Fruit fly (Drosophila melanogaster) whole organism, embryonic: Measurements from ENCODE around the gene CG42488.

Experiments
- CG10366 ChIP-seq: fragments of 200-800 bp; sonication (Bioruptor generic); IDR thresholded peaks from 2 replicates; pipeline ENCODE4 v1.3.6; 2022; ENCODE audit warnings: missing biosample characterization, missing genetic modification characterization
- CG10959 ChIP-seq: fragments of 200-800 bp; sonication (Bioruptor generic); IDR thresholded peaks from 2 replicates; pipeline ENCODE4 v1.3.6; 2022; ENCODE audit warnings: missing biosample characterization, missing genetic modification characterization
- CG11398 ChIP-seq: fragments of 200-800 bp; sonication (Bioruptor generic); optimal IDR thresholded peaks from 2 replicates; lab custom pipeline; 2016; ENCODE audit warnings: missing biosample characterization, missing genetic modification characterization
- CG12219 ChIP-seq: fragments of 200-800 bp; sonication (Bioruptor generic); optimal IDR thresholded peaks from 3 replicates; lab custom pipeline; 2018; ENCODE audit warnings: missing biosample characterization, mild to moderate bottlenecking, missing genetic modification characterization
- CG12942 ChIP-seq: fragments of 200-800 bp; sonication (Bioruptor generic); optimal IDR thresholded peaks from 3 replicates; lab custom pipeline; 2016; ENCODE audit warnings: missing biosample characterization, missing genetic modification characterization
- CG15479 ChIP-seq: fragments of 200-800 bp; sonication (Bioruptor generic); optimal IDR thresholded peaks from 3 replicates; lab custom pipeline; 2019; ENCODE audit warnings: missing biosample characterization, mild to moderate bottlenecking, missing genetic modification characterization, moderate library complexity
- CG15601 ChIP-seq: fragments of 200-800 bp; sonication (Bioruptor generic); optimal IDR thresholded peaks from 3 replicates; lab custom pipeline; 2019; ENCODE audit warnings: missing biosample characterization, mild to moderate bottlenecking, missing genetic modification characterization, moderate library complexity
- CG17568 ChIP-seq: fragments of 200-800 bp; sonication (Bioruptor generic); optimal IDR thresholded peaks from 2 replicates; lab custom pipeline; 2018; ENCODE audit warnings: missing biosample characterization, mild to moderate bottlenecking, missing genetic modification characterization, moderate library complexity
- CG2712 ChIP-seq: fragments of 200-800 bp; optimal IDR thresholded peaks from 3 replicates; lab custom pipeline; 2019; ENCODE audit warnings: missing biosample characterization, mild to moderate bottlenecking, missing genetic modification characterization, moderate library complexity
- CG34376 ChIP-seq: fragments of 200-800 bp; sonication (Bioruptor generic); optimal IDR thresholded peaks from 2 replicates; lab custom pipeline; 2018; ENCODE audit warnings: missing biosample characterization, mild to moderate bottlenecking, missing genetic modification characterization
- CG3726 ChIP-seq: fragments of 200-800 bp; sonication (Bioruptor generic); IDR thresholded peaks from 3 replicates; pipeline ENCODE4, ENCODE4 v1.3.6; 2022; ENCODE audit warnings: missing biosample characterization, missing genetic modification characterization
- CG6791 ChIP-seq: fragments of 200-800 bp; sonication (Bioruptor generic); IDR thresholded peaks from 3 replicates; pipeline ENCODE4 v1.3.6; 2022; ENCODE audit warnings: missing biosample characterization, missing genetic modification characterization; ENCODE audit not compliant: partially characterized antibody
- CG9609 ChIP-seq: fragments of 200-800 bp; sonication (Bioruptor generic); optimal IDR thresholded peaks from 3 replicates; lab custom pipeline; 2016; ENCODE audit warnings: missing biosample characterization, missing genetic modification characterization
- CG9727 ChIP-seq: fragments of 200-800 bp; sonication (Bioruptor generic); optimal IDR thresholded peaks from 3 replicates; lab custom pipeline; 2017; ENCODE audit warnings: missing biosample characterization, mild to moderate bottlenecking, missing genetic modification characterization
- CTCF ChIP-seq: fragments of 200-800 bp; sonication (Bioruptor generic); optimal IDR thresholded peaks from 2 replicates; lab custom pipeline; 2017; ENCODE audit warnings: missing biosample characterization, mild to moderate bottlenecking, missing genetic modification characterization, moderate library complexity
- D19A ChIP-seq: fragments of 200-800 bp; optimal IDR thresholded peaks from 3 replicates; lab custom pipeline; 2019; ENCODE audit warnings: missing biosample characterization, mild to moderate bottlenecking, missing genetic modification characterization, moderate library complexity
- D19B ChIP-seq: fragments of 200-800 bp; sonication (Bioruptor generic); optimal IDR thresholded peaks from 2 replicates; lab custom pipeline; 2017; ENCODE audit warnings: missing biosample characterization, mild to moderate bottlenecking, missing genetic modification characterization
- Dek ChIP-seq: fragments of 200-800 bp; sonication (Bioruptor generic); optimal IDR thresholded peaks from 3 replicates; lab custom pipeline; 2019; ENCODE audit warnings: missing biosample characterization, mild to moderate bottlenecking, missing genetic modification characterization, moderate library complexity
- Doc2 ChIP-seq: fragments of 200-800 bp; sonication (Bioruptor generic); IDR thresholded peaks from 2 replicates; pipeline ENCODE4 v1.3.6; 2022; ENCODE audit warnings: missing biosample characterization, missing genetic modification characterization
- E2f1 ChIP-seq: fragments of 200-800 bp; sonication (Bioruptor generic); IDR thresholded peaks from 2 replicates; pipeline ENCODE4 v1.3.6; 2022; ENCODE audit warnings: missing biosample characterization, missing genetic modification characterization
- Fer3 ChIP-seq: fragments of 200-800 bp; sonication (Bioruptor generic); optimal IDR thresholded peaks from 2 replicates; lab custom pipeline; 2018; ENCODE audit warnings: missing biosample characterization, mild to moderate bottlenecking, missing genetic modification characterization, moderate library complexity
- H2.0 ChIP-seq: fragments of 200-800 bp; sonication (Bioruptor generic); IDR thresholded peaks from 2 replicates; pipeline ENCODE4 v1.3.6; 2022; ENCODE audit warnings: missing biosample characterization, missing genetic modification characterization
- HmgZ ChIP-seq: fragments of 200-800 bp; sonication (Bioruptor generic); optimal IDR thresholded peaks from 2 replicates; lab custom pipeline; 2018; ENCODE audit warnings: missing biosample characterization, mild to moderate bottlenecking, missing genetic modification characterization
- Jarid2 ChIP-seq: fragments of 200-800 bp; sonication (Bioruptor generic); optimal IDR thresholded peaks from 3 replicates; lab custom pipeline; 2017; ENCODE audit warnings: mild to moderate bottlenecking, missing biosample characterization, missing genetic modification reagents, missing genetic modification characterization
- NC2β ChIP-seq: fragments of 200-800 bp; sonication (Bioruptor generic); optimal IDR thresholded peaks from 2 replicates; lab custom pipeline; 2016; ENCODE audit warnings: missing biosample characterization, missing genetic modification characterization
- NK7.1 ChIP-seq: fragments of 200-800 bp; sonication (Bioruptor generic); optimal IDR thresholded peaks from 3 replicates; lab custom pipeline; 2016; ENCODE audit warnings: missing biosample characterization, missing genetic modification characterization
- Nf-YB ChIP-seq: fragments of 200-800 bp; sonication (Bioruptor generic); optimal IDR thresholded peaks from 3 replicates; lab custom pipeline; 2019; ENCODE audit warnings: missing biosample characterization, mild to moderate bottlenecking, missing genetic modification characterization, moderate library complexity
- Optix ChIP-seq: fragments of 200-800 bp; sonication (Bioruptor generic); IDR thresholded peaks from 3 replicates; pipeline ENCODE4 v1.3.6; 2022; ENCODE audit warnings: missing biosample characterization, missing genetic modification characterization
- Poxn ChIP-seq: fragments of 200-800 bp; sonication (Bioruptor generic); IDR thresholded peaks from 2 replicates; pipeline ENCODE4 v1.3.6; 2022; ENCODE audit warnings: missing biosample characterization, missing genetic modification characterization
- Ravus ChIP-seq: fragments of 200-800 bp; sonication (Bioruptor generic); IDR thresholded peaks from 2 replicates; pipeline ENCODE4 v1.3.6; 2022; ENCODE audit warnings: missing biosample characterization, missing genetic modification characterization
- Rfx ChIP-seq: fragments of 200-800 bp; sonication (Bioruptor generic); IDR thresholded peaks from 2 replicates; pipeline ENCODE4 v1.3.6; 2022; ENCODE audit warnings: missing biosample characterization, missing genetic modification characterization
- Xbp1 ChIP-seq: fragments of 200-800 bp; sonication (Bioruptor generic); optimal IDR thresholded peaks from 3 replicates; lab custom pipeline; 2016; ENCODE audit warnings: missing biosample characterization, mild to moderate bottlenecking, missing genetic modification characterization
- YL-1 ChIP-seq: fragments of 200-800 bp; sonication (Bioruptor generic); optimal IDR thresholded peaks from 3 replicates; lab custom pipeline; 2017; ENCODE audit warnings: missing biosample characterization, mild to moderate bottlenecking, missing genetic modification characterization
- ara ChIP-seq: fragments of 200-800 bp; sonication (Bioruptor generic); IDR thresholded peaks from 2 replicates; pipeline ENCODE4 v1.3.6; 2022; ENCODE audit warnings: missing biosample characterization, missing genetic modification characterization
- bab2 ChIP-seq: fragments of 200-800 bp; sonication (Bioruptor generic); optimal IDR thresholded peaks from 2 replicates; lab custom pipeline; 2016; ENCODE audit warnings: missing biosample characterization, missing genetic modification characterization
- bcd ChIP-seq: fragments of 200-800 bp; sonication (Bioruptor generic); optimal IDR thresholded peaks from 2 replicates; lab custom pipeline; 2017; ENCODE audit warnings: missing biosample characterization, mild to moderate bottlenecking, missing genetic modification characterization
- cato ChIP-seq: fragments of 200-800 bp; sonication (Bioruptor generic); optimal IDR thresholded peaks from 2 replicates; lab custom pipeline; 2016; ENCODE audit warnings: missing biosample characterization, missing genetic modification characterization, borderline replicate concordance
- chm ChIP-seq: fragments of 200-800 bp; sonication (Bioruptor generic); IDR thresholded peaks from 2 replicates; pipeline ENCODE4 v1.3.6; 2022; ENCODE audit warnings: missing biosample characterization, missing genetic modification characterization
- emc ChIP-seq: fragments of 200-800 bp; sonication (Bioruptor generic); optimal IDR thresholded peaks from 2 replicates; lab custom pipeline; 2016; ENCODE audit warnings: missing biosample characterization, missing genetic modification characterization
- kah ChIP-seq: fragments of 200-800 bp; sonication (Bioruptor generic); optimal IDR thresholded peaks from 2 replicates; lab custom pipeline; 2018; ENCODE audit warnings: missing biosample characterization, mild to moderate bottlenecking, missing genetic modification characterization
- lab ChIP-seq: fragments of 200-800 bp; sonication (Bioruptor generic); optimal IDR thresholded peaks from 3 replicates; lab custom pipeline; 2017; ENCODE audit warnings: missing biosample characterization, missing genetic modification characterization, mild to moderate bottlenecking, moderate library complexity, missing genetic modification reagents
- nerfin-1 ChIP-seq: fragments of 200-800 bp; sonication (Bioruptor generic); optimal IDR thresholded peaks from 3 replicates; lab custom pipeline; 2019; ENCODE audit warnings: missing biosample characterization, mild to moderate bottlenecking, missing genetic modification characterization, moderate library complexity
- oc ChIP-seq: fragments of 200-800 bp; sonication (Bioruptor generic); optimal IDR thresholded peaks from 2 replicates; lab custom pipeline; 2018; ENCODE audit warnings: missing biosample characterization, mild to moderate bottlenecking, missing genetic modification characterization, moderate library complexity
- org-1 ChIP-seq: fragments of 200-800 bp; sonication (Bioruptor generic); optimal IDR thresholded peaks from 2 replicates; lab custom pipeline; 2017; ENCODE audit warnings: missing biosample characterization, missing genetic modification characterization
- pho ChIP-seq: fragments of 200-800 bp; sonication (Bioruptor generic); optimal IDR thresholded peaks from 2 replicates; lab custom pipeline; 2016; ENCODE audit warnings: missing biosample characterization, missing genetic modification characterization
- phol ChIP-seq: fragments of 200-800 bp; sonication (Bioruptor generic); optimal IDR thresholded peaks from 3 replicates; lab custom pipeline; 2018; ENCODE audit warnings: missing biosample characterization, mild to moderate bottlenecking, missing genetic modification characterization, moderate library complexity
- ranshi ChIP-seq: fragments of 200-800 bp; sonication (Bioruptor generic); IDR thresholded peaks from 2 replicates; pipeline ENCODE4 v1.3.6; 2022; ENCODE audit warnings: missing biosample characterization, missing genetic modification characterization
- sisA ChIP-seq: fragments of 200-800 bp; sonication (Bioruptor generic); IDR thresholded peaks from 2 replicates; pipeline ENCODE4 v1.3.6; 2022; ENCODE audit warnings: missing biosample characterization, missing genetic modification characterization
- slou ChIP-seq: fragments of 200-800 bp; sonication (Bioruptor generic); optimal IDR thresholded peaks from 3 replicates; lab custom pipeline; 2016; ENCODE audit warnings: missing biosample characterization, missing genetic modification characterization
- so ChIP-seq: fragments of 200-800 bp; sonication (Bioruptor generic); IDR thresholded peaks from 3 replicates; pipeline ENCODE4 v1.3.6; 2022; ENCODE audit warnings: missing biosample characterization, missing genetic modification characterization
- trem ChIP-seq: fragments of 200-800 bp; optimal IDR thresholded peaks from 3 replicates; lab custom pipeline; 2019; ENCODE audit warnings: missing biosample characterization, mild to moderate bottlenecking, missing genetic modification characterization, moderate library complexity
- wdn ChIP-seq: fragments of 200-800 bp; sonication (Bioruptor generic); IDR thresholded peaks from 2 replicates; pipeline ENCODE4 v1.3.6; 2022; ENCODE audit warnings: missing biosample characterization, missing genetic modification characterization

The CG42488 gene

DNA sequence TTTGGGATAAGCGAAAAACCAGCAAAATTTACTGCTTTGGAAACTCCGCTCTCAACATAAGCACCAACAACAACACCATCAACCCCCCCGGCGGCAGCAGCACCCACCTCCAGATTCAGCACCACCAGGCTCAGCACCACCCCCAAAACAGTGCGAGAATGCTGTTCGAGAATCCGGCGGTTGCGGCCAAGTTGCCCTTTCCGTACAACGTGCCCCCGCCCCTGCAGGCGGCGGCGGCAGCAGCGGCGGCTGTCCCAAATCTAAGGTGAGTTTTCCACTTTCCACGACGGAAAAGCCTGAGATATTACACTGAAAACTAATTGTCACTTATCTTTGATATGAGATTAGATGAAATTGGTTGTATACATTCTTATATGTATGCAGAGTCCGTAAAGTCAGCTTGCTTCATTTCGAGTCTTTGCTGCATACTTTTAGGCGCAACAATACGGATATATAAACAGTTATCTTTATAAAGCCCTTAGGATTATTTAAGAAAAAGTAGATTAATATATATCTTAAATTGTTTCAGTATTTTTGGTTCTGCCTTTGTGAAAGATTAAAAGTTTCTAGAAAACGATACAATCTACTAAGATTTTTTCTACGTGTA lies 36.7 kb downstream of the CG42488 start (continued):
- TF ChIP-seq chm (GFP tag; lab: Robert Waterston, UW) = no peak
- TF ChIP-seq Poxn = no peak
- TF ChIP-seq Doc2 (GFP tag; lab: Robert Waterston, UW) = no peak
- no peak for TF ChIP-seq CG15479 (GFP tag; lab: Kevin White, UChicago)
- TF ChIP-seq Nf-YB = no peak
- TF ChIP-seq nerfin-1 (tag; lab: Kevin White, UChicago) = peak; percentile 82
- no peak for TF ChIP-seq CG3726
- TF ChIP-seq trem (tag; lab: Kevin White, UChicago) = peak; percentile 7
- no peak for TF ChIP-seq CG10366 (GFP tag; lab: Robert Waterston, UW)
- peak; percentile 30 for TF ChIP-seq oc (tag; lab: Kevin White, UChicago)
- TF ChIP-seq Fer3 (tag; lab: Kevin White, UChicago) = peak; percentile 14
- TF ChIP-seq CG2712 (tag; lab: Kevin White, UChicago) = peak; percentile 45
- peak; percentile 3 for TF ChIP-seq lab
- TF ChIP-seq Rfx (GFP tag; lab: Robert Waterston, UW) = 0 out of 2 replicates have a peak, but pooled peaks have one; percentile 10
- no peak for TF ChIP-seq bab2 (GFP tag; lab: Kevin White, UChicago)
- no peak for TF ChIP-seq CG11398
- no peak for TF ChIP-seq CG12942 (GFP tag; lab: Kevin White, UChicago)
- no peak for TF ChIP-seq kah (GFP tag; lab: Kevin White, UChicago)
- TF ChIP-seq slou (GFP tag; lab: Kevin White, UChicago) = no peak
- no peak for TF ChIP-seq CG17568 (GFP tag; lab: Kevin White, UChicago)
- TF ChIP-seq D19B (GFP tag; lab: Kevin White, UChicago) = no peak
- TF ChIP-seq ranshi (GFP tag; lab: Robert Waterston, UW) = no peak
- no peak for TF ChIP-seq CTCF (GFP tag; lab: Kevin White, UChicago)
- no peak for TF ChIP-seq NC2β
- TF ChIP-seq phol = peak; percentile 36
- TF ChIP-seq cato (GFP tag; lab: Kevin White, UChicago) = no peak
- TF ChIP-seq so (GFP tag; lab: Robert Waterston, UW) = 0 out of 3 replicates have a peak, but pooled peaks have one; percentile 25
- TF ChIP-seq bcd (GFP tag; lab: Kevin White, UChicago) = no peak
- peak; percentile 3 for TF ChIP-seq org-1 (GFP tag; lab: Kevin White, UChicago)
- no peak for TF ChIP-seq YL-1 (GFP tag; lab: Kevin White, UChicago)
- TF ChIP-seq D19A (tag; lab: Kevin White, UChicago) = peak; percentile 15
- no peak for TF ChIP-seq H2.0 (GFP tag; lab: Robert Waterston, UW)
- no peak for TF ChIP-seq CG34376 (GFP tag; lab: Kevin White, UChicago)
- TF ChIP-seq sisA (GFP tag; lab: Robert Waterston, UW) = no peak
- TF ChIP-seq pho (GFP tag; lab: Kevin White, UChicago) = no peak
- TF ChIP-seq Ravus (GFP tag; lab: Robert Waterston, UW) = no peak
- peak; percentile 7 for TF ChIP-seq CG9727 (GFP tag; lab: Kevin White, UChicago)
- peak; percentile 24 for TF ChIP-seq CG15601 (tag; lab: Kevin White, UChicago)
- no peak for TF ChIP-seq wdn (GFP tag; lab: Robert Waterston, UW)
- TF ChIP-seq Dek (tag; lab: Kevin White, UChicago) = no peak
- TF ChIP-seq E2f1 = no peak
- no peak for TF ChIP-seq CG9609 (GFP tag; lab: Kevin White, UChicago)
- no peak for TF ChIP-seq Optix (GFP tag; lab: Robert Waterston, UW)
- TF ChIP-seq CG10959 (GFP tag; lab: Robert Waterston, UW) = no peak
- no peak for TF ChIP-seq ara (GFP tag; lab: Robert Waterston, UW)
- no peak for TF ChIP-seq Jarid2 (GFP tag; lab: Kevin White, UChicago)
- TF ChIP-seq emc = no peak
- no peak for TF ChIP-seq HmgZ (tag; lab: Kevin White, UChicago)
- peak; percentile 12 for TF ChIP-seq Xbp1
- TF ChIP-seq NK7.1 = no peak
- TF ChIP-seq CG6791 (GFP tag; lab: Robert Waterston, UW) = no peak
- TF ChIP-seq CG12219 = no peak
